Fruit fly (Drosophila melanogaster) whole organism, pupa: Measurements from ENCODE around the gene CG31751.

Experiments used
- CG12605 ChIP-seq: fragments of 200-800 bp; sonication (Bioruptor generic); IDR thresholded peaks from 2 replicates; pipeline ENCODE4 v1.3.6; 2022; ENCODE audit warnings: missing biosample characterization, missing genetic modification characterization
- CG15710 ChIP-seq: fragments of 200-800 bp; sonication (Bioruptor generic); optimal IDR thresholded peaks from 2 replicates; lab custom pipeline; 2018; ENCODE audit warnings: missing biosample characterization, mild to moderate bottlenecking, missing genetic modification characterization, moderate library complexity
- CG17806 ChIP-seq: fragments of 200-800 bp; sonication (Bioruptor generic); optimal IDR thresholded peaks from 2 replicates; lab custom pipeline; 2018; ENCODE audit warnings: missing biosample characterization, mild to moderate bottlenecking, missing genetic modification characterization, moderate library complexity
- CG34367 ChIP-seq: fragments of 200-800 bp; sonication (Bioruptor generic); optimal IDR thresholded peaks from 2 replicates; lab custom pipeline; 2018; ENCODE audit warnings: missing biosample characterization, mild to moderate bottlenecking, missing genetic modification characterization
- CG4496 ChIP-seq: fragments of 200-800 bp; sonication (Bioruptor generic); IDR thresholded peaks from 3 replicates; pipeline ENCODE4 v1.3.6; 2022; ENCODE audit warnings: missing biosample characterization, missing genetic modification characterization
- CG8159 ChIP-seq: fragments of 200-800 bp; sonication (Bioruptor generic); optimal IDR thresholded peaks from 3 replicates; lab custom pipeline; 2018; ENCODE audit warnings: missing biosample characterization, mild to moderate bottlenecking, missing genetic modification characterization, moderate library complexity
- Pif1A ChIP-seq: fragments of 200-800 bp; sonication (Bioruptor generic); optimal IDR thresholded peaks from 3 replicates; lab custom pipeline; 2016; ENCODE audit warnings: missing biosample characterization, missing genetic modification characterization
- Pif1B ChIP-seq: fragments of 200-800 bp; sonication (Bioruptor generic); optimal IDR thresholded peaks from 3 replicates; lab custom pipeline; 2016; ENCODE audit warnings: missing biosample characterization, missing genetic modification characterization

- TF ChIP-seq CG34367 (tag; lab: Kevin White, UChicago) = no peak
- TF ChIP-seq CG8159 = no peak
- no peak for TF ChIP-seq CG15710 (tag; lab: Kevin White, UChicago)
- no peak for TF ChIP-seq Pif1B
- no peak for TF ChIP-seq Pif1A (GFP tag; lab: Kevin White, UChicago)
- no peak for TF ChIP-seq CG4496 (GFP tag; lab: Robert Waterston, UW)
- no peak for TF ChIP-seq CG17806 (tag; lab: Kevin White, UChicago)
- TF ChIP-seq CG12605 (GFP tag; lab: Robert Waterston, UW) = no peak
Measured at dm6 chr2L:18727986-18728385, 51.0 kb downstream of the CG31751 start.
